Fruit fly (Drosophila melanogaster) whole organism, embryonic: ENCODE results near the gene Obp99a.

Source experiments
- Bteb2 ChIP-seq: fragments of 200-800 bp; sonication (Bioruptor generic); optimal IDR thresholded peaks from 2 replicates; lab custom pipeline; 2016; ENCODE audit warnings: missing biosample characterization, missing genetic modification characterization
- CG10654 ChIP-seq: fragments of 200-800 bp; sonication (Bioruptor generic); optimal IDR thresholded peaks from 2 replicates; lab custom pipeline; 2016; ENCODE audit warnings: missing biosample characterization, missing genetic modification characterization
- CG10979 ChIP-seq: fragments of 200-800 bp; sonication (Bioruptor generic); optimal IDR thresholded peaks from 2 replicates; lab custom pipeline; 2018; ENCODE audit warnings: missing biosample characterization, mild to moderate bottlenecking, missing genetic modification characterization, moderate library complexity
- CG12942 ChIP-seq: fragments of 200-800 bp; sonication (Bioruptor generic); optimal IDR thresholded peaks from 3 replicates; lab custom pipeline; 2016; ENCODE audit warnings: missing biosample characterization, missing genetic modification characterization
- CG13123 ChIP-seq: fragments of 200-800 bp; sonication (Bioruptor generic); optimal IDR thresholded peaks from 2 replicates; lab custom pipeline; 2016; ENCODE audit warnings: missing biosample characterization, missing genetic modification characterization
- CG16813 ChIP-seq: fragments of 200-800 bp; sonication (Bioruptor generic); IDR thresholded peaks from 3 replicates; pipeline ENCODE4 v1.3.6; 2022; ENCODE audit warnings: missing biosample characterization, missing genetic modification characterization; ENCODE audit not compliant: partially characterized antibody
- CG17385 ChIP-seq: fragments of 200-800 bp; sonication (Bioruptor generic); optimal IDR thresholded peaks from 3 replicates; lab custom pipeline; 2018; ENCODE audit warnings: missing biosample characterization, mild to moderate bottlenecking, missing genetic modification characterization
- CG17912 ChIP-seq: fragments of 200-800 bp; sonication (Bioruptor generic); optimal IDR thresholded peaks from 2 replicates; lab custom pipeline; 2018; ENCODE audit warnings: missing biosample characterization, mild to moderate bottlenecking, missing genetic modification characterization
- CG18476 ChIP-seq: fragments of 200-800 bp; sonication (Bioruptor generic); optimal IDR thresholded peaks from 2 replicates; lab custom pipeline; 2016; ENCODE audit warnings: missing biosample characterization, mild to moderate bottlenecking, missing genetic modification characterization
- CG18599 ChIP-seq: fragments of 200-800 bp; sonication (Bioruptor generic); optimal IDR thresholded peaks from 3 replicates; lab custom pipeline; 2017; ENCODE audit warnings: missing biosample characterization, missing genetic modification characterization, mild to moderate bottlenecking, moderate library complexity, missing genetic modification reagents
- CG3163 ChIP-seq: fragments of 200-800 bp; sonication (Bioruptor generic); optimal IDR thresholded peaks from 3 replicates; lab custom pipeline; 2016; ENCODE audit warnings: missing biosample characterization, missing genetic modification characterization
- CG32772 ChIP-seq: fragments of 200-800 bp; sonication (Bioruptor generic); IDR thresholded peaks from 2 replicates; pipeline ENCODE4 v1.3.6; 2022; ENCODE audit warnings: missing biosample characterization, missing genetic modification characterization
- CG4730 ChIP-seq: fragments of 200-800 bp; sonication (Bioruptor generic); IDR thresholded peaks from 2 replicates; pipeline ENCODE4 v1.3.6; 2022; ENCODE audit warnings: missing biosample characterization, missing genetic modification characterization
- CG6854 ChIP-seq: fragments of 200-800 bp; sonication (Bioruptor generic); optimal IDR thresholded peaks from 3 replicates; lab custom pipeline; 2017; ENCODE audit warnings: missing biosample characterization, mild to moderate bottlenecking, missing genetic modification characterization
- CG7987 ChIP-seq: fragments of 200-800 bp; sonication (Bioruptor generic); optimal IDR thresholded peaks from 2 replicates; lab custom pipeline; 2018; ENCODE audit warnings: missing biosample characterization, mild to moderate bottlenecking, missing genetic modification characterization, moderate library complexity
- CG8388 ChIP-seq: fragments of 200-800 bp; sonication (Bioruptor generic); optimal IDR thresholded peaks from 2 replicates; lab custom pipeline; 2019; ENCODE audit warnings: missing biosample characterization, mild to moderate bottlenecking, missing genetic modification characterization, moderate library complexity
- CTCF ChIP-seq: fragments of 200-800 bp; sonication (Bioruptor generic); optimal IDR thresholded peaks from 2 replicates; lab custom pipeline; 2017; ENCODE audit warnings: missing biosample characterization, mild to moderate bottlenecking, missing genetic modification characterization, moderate library complexity
- CkIIα-i1 ChIP-seq: fragments of 200-800 bp; sonication (Bioruptor generic); IDR thresholded peaks from 2 replicates; pipeline ENCODE4 v1.3.6; 2022; ENCODE audit warnings: missing biosample characterization, missing genetic modification characterization
- D ChIP-seq, 2 experiments: fragments of 200-800 bp in 1 of 2; fragments of >200 bp in 1 of 2; sonication (Bioruptor generic) in 1 of 2; optimal IDR thresholded peaks; 2 replicates in 1 of 2; 3 replicates in 1 of 2; lab custom pipeline; 2017; ENCODE audit warnings: mild to moderate bottlenecking in 1 of 2, missing biosample characterization in 1 of 2, missing genetic modification characterization in 1 of 2, missing genetic modification reagents in 1 of 2
- D19A ChIP-seq: fragments of 200-800 bp; optimal IDR thresholded peaks from 3 replicates; lab custom pipeline; 2019; ENCODE audit warnings: missing biosample characterization, mild to moderate bottlenecking, missing genetic modification characterization, moderate library complexity
- ERR ChIP-seq: fragments of 200-800 bp; sonication (Bioruptor generic); optimal IDR thresholded peaks from 2 replicates; lab custom pipeline; 2016; ENCODE audit warnings: missing biosample characterization, missing genetic modification characterization
- Jarid2 ChIP-seq: fragments of 200-800 bp; sonication (Bioruptor generic); optimal IDR thresholded peaks from 3 replicates; lab custom pipeline; 2017; ENCODE audit warnings: mild to moderate bottlenecking, missing biosample characterization, missing genetic modification reagents, missing genetic modification characterization
- Lim3 ChIP-seq: fragments of 200-800 bp; sonication (Bioruptor generic); IDR thresholded peaks from 2 replicates; pipeline ENCODE4 v1.3.6; 2022; ENCODE audit warnings: missing biosample characterization, missing genetic modification characterization
- Lpt ChIP-seq: fragments of >200 bp; optimal IDR thresholded peaks from 2 replicates; lab custom pipeline; 2018; ENCODE audit warnings: missing biosample characterization, missing genetic modification characterization
- Nf-YC ChIP-seq: fragments of 200-800 bp; optimal IDR thresholded peaks from 3 replicates; lab custom pipeline; 2019; ENCODE audit warnings: missing biosample characterization, mild to moderate bottlenecking, missing genetic modification characterization, moderate library complexity
- Pdp1 ChIP-seq, 2 experiments: fragments of 200-800 bp; sonication (Bioruptor generic); optimal IDR thresholded peaks; 3 replicates each; lab custom pipeline; 2016; ENCODE audit warnings: missing biosample characterization in 2 of 2, missing genetic modification characterization in 2 of 2, mild to moderate bottlenecking in 1 of 2, moderate library complexity in 1 of 2
- Rx ChIP-seq: fragments of 200-800 bp; sonication (Bioruptor generic); IDR thresholded peaks from 2 replicates; pipeline ENCODE4 v1.3.6; 2022; ENCODE audit warnings: missing biosample characterization, missing genetic modification characterization
- Six4 ChIP-seq: fragments of 200-800 bp; sonication (Bioruptor generic); optimal IDR thresholded peaks from 2 replicates; lab custom pipeline; 2016; ENCODE audit warnings: missing biosample characterization, missing genetic modification characterization
- bsh ChIP-seq, 2 experiments: fragments of 200-800 bp; sonication (Bioruptor generic); optimal IDR thresholded peaks; 2 replicates each; lab custom pipeline; 2017 to 2018; ENCODE audit warnings: mild to moderate bottlenecking in 2 of 2, missing biosample characterization in 2 of 2, missing genetic modification characterization in 2 of 2, moderate library complexity in 1 of 2
- cg ChIP-seq: fragments of 200-800 bp; sonication (Bioruptor generic); optimal IDR thresholded peaks from 3 replicates; lab custom pipeline; 2019; ENCODE audit warnings: missing biosample characterization, mild to moderate bottlenecking, missing genetic modification characterization, moderate library complexity
- ci ChIP-seq: fragments of 200-800 bp; sonication (Bioruptor generic); IDR thresholded peaks from 3 replicates; pipeline ENCODE4 v1.3.6; 2022; ENCODE audit warnings: missing biosample characterization, missing genetic modification characterization
- crp ChIP-seq, 2 experiments: fragments of 200-800 bp; sonication (Bioruptor generic); optimal IDR thresholded peaks; 2 replicates in 1 of 2; 3 replicates in 1 of 2; lab custom pipeline; 2017; ENCODE audit warnings: missing biosample characterization in 2 of 2, missing genetic modification characterization in 2 of 2, mild to moderate bottlenecking in 1 of 2, moderate library complexity in 1 of 2
- dmrt99B ChIP-seq: fragments of 200-800 bp; sonication (Bioruptor generic); optimal IDR thresholded peaks from 2 replicates; lab custom pipeline; 2018; ENCODE audit warnings: missing biosample characterization, mild to moderate bottlenecking, missing genetic modification characterization, moderate library complexity
- gfzf ChIP-seq: fragments of 200-800 bp; sonication (Bioruptor generic); optimal IDR thresholded peaks from 2 replicates; lab custom pipeline; 2016; ENCODE audit warnings: missing biosample characterization, mild to moderate bottlenecking, missing genetic modification characterization, moderate library complexity
- her ChIP-seq: fragments of 200-800 bp; sonication (Bioruptor generic); optimal IDR thresholded peaks from 2 replicates; lab custom pipeline; 2016; ENCODE audit warnings: missing biosample characterization, missing genetic modification characterization
- lab ChIP-seq: fragments of 200-800 bp; sonication (Bioruptor generic); optimal IDR thresholded peaks from 3 replicates; lab custom pipeline; 2017; ENCODE audit warnings: missing biosample characterization, missing genetic modification characterization, mild to moderate bottlenecking, moderate library complexity, missing genetic modification reagents
- luna ChIP-seq: fragments of 200-800 bp; sonication (Bioruptor generic); optimal IDR thresholded peaks from 2 replicates; lab custom pipeline; 2016; ENCODE audit warnings: missing biosample characterization, missing genetic modification characterization
- nau ChIP-seq: fragments of 200-800 bp; sonication (Bioruptor generic); optimal IDR thresholded peaks from 3 replicates; lab custom pipeline; 2017; ENCODE audit warnings: missing biosample characterization, mild to moderate bottlenecking, missing genetic modification characterization, missing genetic modification reagents
- oc ChIP-seq: fragments of 200-800 bp; sonication (Bioruptor generic); optimal IDR thresholded peaks from 2 replicates; lab custom pipeline; 2018; ENCODE audit warnings: missing biosample characterization, mild to moderate bottlenecking, missing genetic modification characterization, moderate library complexity
- pan ChIP-seq, 4 experiments: fragments of >200 bp in 3 of 4; fragments of 200-800 bp in 1 of 4; sonication (Bioruptor generic) in 1 of 4; optimal IDR thresholded peaks in 3 of 4; IDR thresholded peaks in 1 of 4; 2 replicates each; pipeline versions ENCODE4 v1.3.6 to Lab custom; 2017 to 2022; ENCODE audit warnings: missing biosample characterization in 2 of 4, missing genetic modification characterization in 2 of 4, mixed read lengths in 1 of 4
- pho ChIP-seq: fragments of 200-800 bp; sonication (Bioruptor generic); optimal IDR thresholded peaks from 2 replicates; lab custom pipeline; 2016; ENCODE audit warnings: missing biosample characterization, missing genetic modification characterization
- prd ChIP-seq, 3 experiments: fragments of >200 bp in 2 of 3; fragments of 200-800 bp in 1 of 3; sonication (Bioruptor generic) in 1 of 3; optimal IDR thresholded peaks in 2 of 3; IDR thresholded peaks in 1 of 3; 2 replicates in 2 of 3; 3 replicates in 1 of 3; pipeline versions ENCODE4 v1.3.6 to Lab custom; 2017 to 2022; ENCODE audit warnings: missing biosample characterization in 1 of 3, missing genetic modification characterization in 1 of 3
- psq ChIP-seq: fragments of 200-800 bp; sonication (Bioruptor generic); optimal IDR thresholded peaks from 2 replicates; lab custom pipeline; 2017; ENCODE audit warnings: missing biosample characterization, missing genetic modification characterization
- scrt ChIP-seq: fragments of 200-800 bp; sonication (Bioruptor generic); optimal IDR thresholded peaks from 2 replicates; lab custom pipeline; 2018; ENCODE audit warnings: missing biosample characterization, mild to moderate bottlenecking, missing genetic modification characterization, moderate library complexity
- slbo ChIP-seq: fragments of 200-800 bp; sonication (Bioruptor generic); IDR thresholded peaks from 2 replicates; pipeline ENCODE4 v1.3.6; 2022; ENCODE audit warnings: missing biosample characterization, missing genetic modification characterization
- twi ChIP-seq: fragments of 200-800 bp; optimal IDR thresholded peaks from 2 replicates; lab custom pipeline; 2019; ENCODE audit warnings: missing biosample characterization, mild to moderate bottlenecking, missing genetic modification characterization, moderate library complexity
- yki ChIP-seq: fragments of >200 bp; optimal IDR thresholded peaks from 3 replicates; lab custom pipeline; 2018
- zf30C ChIP-seq: fragments of 200-800 bp; sonication (Bioruptor generic); optimal IDR thresholded peaks from 3 replicates; lab custom pipeline; 2018; ENCODE audit warnings: missing biosample characterization, mild to moderate bottlenecking, missing genetic modification characterization

Obp99a gene

dm6 chr3R:29716782-29717317 lies 45.4 kb downstream of the Obp99a start, which contains the start of gene Obp99b (continued):
- TF ChIP-seq slbo (peak; percentile 79), cg (GFP tag; lab: Kevin White, UChicago) (no peak), CG16813 (GFP tag; lab: Robert Waterston, UW) (no peak), CG13123 (no peak), zf30C (GFP tag; lab: Kevin White, UChicago) (peak; percentile 15), CG17912 (GFP tag; lab: Kevin White, UChicago) (peak; percentile 90), Rx (peak; percentile 69), psq (GFP tag; lab: Kevin White, UChicago) (no peak), Pdp1 (GFP tag; optimal IDR thresholded peaks at IDR 0.05; lab: Kevin White, UChicago) (peak; percentile 54 to 78), CG17385 (GFP tag; lab: Kevin White, UChicago) (peak; percentile 69), CG10654 (GFP tag; lab: Kevin White, UChicago) (peak; percentile 46), pan (optimal IDR thresholded peaks at IDR 0.05; lab: Kevin White, UChicago) (no peak), pan (GFP tag; optimal IDR thresholded peaks at IDR 0.05 in 1 of 2, IDR thresholded peaks at IDR 0.05 in 1 of 2) (peak in 1 of 2 experiments; percentile 84), CG18476 (peak; percentile 47), CG32772 (peak; percentile 61), CG6854 (GFP tag; lab: Kevin White, UChicago) (peak; percentile 67), CG8388 (GFP tag; lab: Kevin White, UChicago) (peak; percentile 53), CG3163 (peak; percentile 20), ERR (peak; percentile 12), Six4 (GFP tag; lab: Kevin White, UChicago) (peak; percentile 63), bsh (GFP tag; optimal IDR thresholded peaks at IDR 0.05; lab: Kevin White, UChicago) (peak; percentile 76 to 78), oc (tag; lab: Kevin White, UChicago) (peak; percentile 36), crp (GFP tag; optimal IDR thresholded peaks at IDR 0.05; lab: Kevin White, UChicago) (peak in 1 of 2 experiments; percentile 17), CTCF (GFP tag; lab: Kevin White, UChicago) (peak; percentile 94), prd (optimal IDR thresholded peaks at IDR 0.05; lab: Kevin White, UChicago) (no peak), prd (GFP tag; IDR thresholded peaks at IDR 0.05; lab: Robert Waterston, UW) (peak; percentile 77), CG7987 (peak; percentile 88), CG12942 (GFP tag; lab: Kevin White, UChicago) (peak; percentile 60), yki (lab: Kevin White, UChicago) (no peak), ci (GFP tag; lab: Robert Waterston, UW) (peak; percentile 96), CG4730 (GFP tag; lab: Robert Waterston, UW) (peak; percentile 79), Nf-YC (tag; lab: Kevin White, UChicago) (peak; percentile 25), Lpt (GFP tag; lab: Kevin White, UChicago) (no peak), her (GFP tag; lab: Kevin White, UChicago) (peak; percentile 76), Bteb2 (GFP tag; lab: Kevin White, UChicago) (no peak), lab (GFP tag; lab: Kevin White, UChicago) (peak; percentile 71), gfzf (no peak), dmrt99B (peak; percentile 82), twi (peak; percentile 53), Jarid2 (GFP tag; lab: Kevin White, UChicago) (peak; percentile 73), nau (peak; percentile 70), Lim3 (GFP tag; lab: Robert Waterston, UW) (no peak), D19A (peak; percentile 39), CG18599 (peak; percentile 44), scrt (GFP tag; lab: Kevin White, UChicago) (peak; percentile 42), D (optimal IDR thresholded peaks at IDR 0.05; lab: Kevin White, UChicago) (no peak), D (GFP tag; optimal IDR thresholded peaks at IDR 0.05; lab: Kevin White, UChicago) (peak; percentile 77), CG10979 (tag; lab: Kevin White, UChicago) (peak; percentile 85), luna (GFP tag; lab: Kevin White, UChicago) (no peak), CkIIα-i1 (GFP tag; lab: Robert Waterston, UW) (0 out of 2 replicates have a peak, but pooled peaks have one; percentile 18), pho (GFP tag; lab: Kevin White, UChicago) (no peak)
